Worm (Caenorhabditis elegans) whole organism, L4 larva: ENCODE data around the gene Y50E8A.5.
A peak's percentile ranks its signal among the peaks of the same experiment; 100 is the strongest.

ENCODE experiments used
- D1046.2 ChIP-seq: fragments of 200-800 bp; sonication (Bioruptor generic); IDR thresholded peaks from 2 replicates; pipeline ENCODE4 v1.3.6; 2022; ENCODE audit warnings: missing genetic modification characterization, missing compliant biosample characterization
- R02D3.7 ChIP-seq: fragments of 150-350 bp; sonication (generic microtip); optimal IDR thresholded peaks from 3 replicates; lab custom pipeline; 2014; ENCODE audit warnings: missing biosample characterization, missing genetic modification characterization
- T20F7.1 ChIP-seq: fragments of 200-800 bp; sonication (Bioruptor generic); optimal IDR thresholded peaks from 2 replicates; lab custom pipeline; 2018; ENCODE audit warnings: mild to moderate bottlenecking, missing genetic modification characterization, missing compliant biosample characterization
- T26A8.4 ChIP-seq: fragments of 200-800 bp; sonication (Bioruptor generic); IDR thresholded peaks from 2 replicates; pipeline ENCODE4 v1.3.6; 2022; ENCODE audit warnings: missing genetic modification characterization, missing compliant biosample characterization
- Y105C5A.15 ChIP-seq: fragments of 200-800 bp; sonication (Bioruptor generic); IDR thresholded peaks from 2 replicates; pipeline ENCODE4 v1.3.6; 2022; ENCODE audit warnings: missing genetic modification characterization, missing compliant biosample characterization
- ZK337.2 ChIP-seq: fragments of 200-800 bp; sonication (Bioruptor generic); IDR thresholded peaks from 2 replicates; pipeline ENCODE4 v1.3.6; 2022; ENCODE audit warnings: missing genetic modification reagents, missing genetic modification characterization, missing compliant biosample characterization
- ama-1 ChIP-seq: fragments of 150-350 bp; optimal IDR thresholded peaks from 2 replicates; lab custom pipeline; 2014; ENCODE audit warnings: inconsistent platforms, mixed read lengths
- ceh-32 ChIP-seq: sonication (generic microtip); optimal IDR thresholded peaks from 2 replicates; lab custom pipeline; 2016; ENCODE audit warnings: mild to moderate bottlenecking, missing genetic modification characterization, missing compliant biosample characterization; ENCODE audit not compliant: poor library complexity
- ces-1 ChIP-seq: fragments of 150-350 bp; sonication (generic microtip); optimal IDR thresholded peaks from 4 replicates; lab custom pipeline; 2014; ENCODE audit warnings: missing biosample characterization, missing genetic modification reagents, missing genetic modification characterization
- cey-2 ChIP-seq: sonication (generic microtip); optimal IDR thresholded peaks from 3 replicates; lab custom pipeline; 2017; ENCODE audit warnings: missing genetic modification characterization, mild to moderate bottlenecking, missing compliant biosample characterization, antibody characterized with exemption, borderline replicate concordance; ENCODE audit not compliant: insufficient read depth
- ctbp-1 ChIP-seq: fragments of 200-800 bp; sonication (Bioruptor generic); IDR thresholded peaks from 2 replicates; pipeline ENCODE4 v1.3.6; 2022; ENCODE audit warnings: missing genetic modification reagents, missing genetic modification characterization, missing compliant biosample characterization
- dmd-6 ChIP-seq: fragments of 200-800 bp; sonication (Bioruptor generic); IDR thresholded peaks from 2 replicates; pipeline ENCODE4 v1.3.6; 2022; ENCODE audit warnings: missing genetic modification reagents, missing genetic modification characterization, missing compliant biosample characterization
- dmd-9 ChIP-seq: fragments of 200-800 bp; sonication (Bioruptor generic); IDR thresholded peaks from 2 replicates; pipeline ENCODE4 v1.3.6; 2022; ENCODE audit warnings: missing genetic modification reagents, missing genetic modification characterization, missing compliant biosample characterization
- dpl-1 ChIP-seq: fragments of 150-350 bp; optimal IDR thresholded peaks from 2 replicates; lab custom pipeline; 2014; ENCODE audit warnings: missing biosample characterization, missing genetic modification reagents, missing genetic modification characterization
- dve-1 ChIP-seq: sonication (generic microtip); optimal IDR thresholded peaks from 2 replicates; lab custom pipeline; 2017; ENCODE audit warnings: antibody characterized with exemption, mild to moderate bottlenecking, missing genetic modification characterization, missing compliant biosample characterization; ENCODE audit not compliant: insufficient read depth
- fkh-10 ChIP-seq: fragments of 150-350 bp; optimal IDR thresholded peaks from 2 replicates; lab custom pipeline; 2014; ENCODE audit warnings: missing biosample characterization, missing genetic modification reagents, missing genetic modification characterization
- hlh-30 ChIP-seq: sonication (generic microtip); optimal IDR thresholded peaks from 2 replicates; lab custom pipeline; 2017; ENCODE audit warnings: antibody characterized with exemption, mild to moderate bottlenecking, missing genetic modification characterization, missing compliant biosample characterization; ENCODE audit not compliant: insufficient read depth
- jun-1 ChIP-seq: fragments of 150-350 bp; optimal IDR thresholded peaks from 2 replicates; lab custom pipeline; 2014; ENCODE audit warnings: missing biosample characterization, missing genetic modification reagents, missing genetic modification characterization
- lim-7 ChIP-seq: fragments of 200-800 bp; sonication (Bioruptor generic); IDR thresholded peaks from 2 replicates; pipeline ENCODE4 v1.3.6; 2022; ENCODE audit warnings: missing genetic modification characterization, missing compliant biosample characterization
- lin-29 ChIP-seq: fragments of 200-800 bp; sonication (Bioruptor generic); IDR thresholded peaks from 2 replicates; pipeline ENCODE4 v1.3.6; 2022; ENCODE audit warnings: missing genetic modification reagents, missing genetic modification characterization, missing compliant biosample characterization
- madf-9 ChIP-seq: fragments of 200-800 bp; sonication (Bioruptor generic); conservative IDR thresholded peaks from 2 replicates; pipeline ENCODE4 v1.3.6; 2022; ENCODE audit warnings: missing genetic modification reagents, missing genetic modification characterization, missing compliant biosample characterization
- mdt-29 ChIP-seq: fragments of 200-800 bp; sonication (Bioruptor generic); IDR thresholded peaks from 2 replicates; pipeline ENCODE4 v1.3.6; 2022; ENCODE audit warnings: missing genetic modification reagents, missing genetic modification characterization, missing compliant biosample characterization
- mes-2 ChIP-seq: sonication (generic microtip); optimal IDR thresholded peaks from 2 replicates; lab custom pipeline; 2016; ENCODE audit warnings: missing genotype, mild to moderate bottlenecking, missing genetic modification characterization, missing compliant biosample characterization; ENCODE audit not compliant: poor library complexity, severe bottlenecking
- mxl-2 ChIP-seq: fragments of 200-800 bp; sonication (Bioruptor generic); conservative IDR thresholded peaks from 2 replicates; pipeline ENCODE4 v1.3.6; 2022; ENCODE audit warnings: missing genetic modification reagents, missing genetic modification characterization, missing compliant biosample characterization
- nhr-102 ChIP-seq: sonication (generic microtip); optimal IDR thresholded peaks from 2 replicates; lab custom pipeline; 2016; ENCODE audit warnings: mild to moderate bottlenecking, missing genetic modification characterization, moderate library complexity, missing compliant biosample characterization
- nhr-11 ChIP-seq: fragments of 150-350 bp; optimal IDR thresholded peaks from 2 replicates; lab custom pipeline; 2014; ENCODE audit warnings: missing biosample characterization, missing genetic modification characterization
- nhr-6 ChIP-seq: fragments of 150-350 bp; optimal IDR thresholded peaks from 2 replicates; lab custom pipeline; 2014; ENCODE audit warnings: missing biosample characterization, missing genetic modification characterization
- pha-4 ChIP-seq, 2 experiments: fragments of 150-350 bp in 1 of 2; fragments of 200-800 bp in 1 of 2; sonication (Bioruptor generic) in 1 of 2; IDR thresholded peaks in 1 of 2; optimal IDR thresholded peaks in 1 of 2; 2 replicates each; pipeline versions ENCODE4 v1.3.6 to Lab custom; 2014 to 2022; ENCODE audit warnings: missing genetic modification characterization in 2 of 2, missing genetic modification reagents in 2 of 2, missing biosample characterization in 1 of 2, missing compliant biosample characterization in 1 of 2
- php-3 ChIP-seq: fragments of 200-800 bp; sonication (Bioruptor generic); IDR thresholded peaks from 2 replicates; pipeline ENCODE4 v1.3.6; 2022; ENCODE audit warnings: missing genetic modification reagents, missing genetic modification characterization, missing compliant biosample characterization
- saeg-2 ChIP-seq: fragments of 200-800 bp; sonication (Bioruptor generic); IDR thresholded peaks from 2 replicates; pipeline ENCODE4 v1.3.6; 2022; ENCODE audit warnings: missing genetic modification reagents, missing genetic modification characterization, missing compliant biosample characterization
- set-16 ChIP-seq: fragments of 200-800 bp; sonication (Bioruptor generic); IDR thresholded peaks from 2 replicates; pipeline ENCODE4 v1.3.6; 2022; ENCODE audit warnings: missing genetic modification reagents, missing genetic modification characterization, missing compliant biosample characterization
- skn-1 ChIP-seq: fragments of 150-350 bp; optimal IDR thresholded peaks from 2 replicates; lab custom pipeline; 2014; ENCODE audit warnings: missing biosample characterization, missing genetic modification characterization
- snpc-4 ChIP-seq: fragments of 150-350 bp; optimal IDR thresholded peaks from 2 replicates; lab custom pipeline; 2014; ENCODE audit warnings: missing biosample characterization, missing genetic modification characterization
- spr-3 ChIP-seq: fragments of 200-800 bp; sonication (Bioruptor generic); optimal IDR thresholded peaks from 2 replicates; lab custom pipeline; 2018; ENCODE audit warnings: mild to moderate bottlenecking, missing genetic modification characterization, missing compliant biosample characterization
- tra-1 ChIP-seq: fragments of 200-800 bp; sonication (Bioruptor generic); IDR thresholded peaks from 2 replicates; pipeline ENCODE4 v1.3.6; 2022; ENCODE audit warnings: missing genetic modification reagents, missing genetic modification characterization, missing compliant biosample characterization
- vab-7 ChIP-seq: fragments of 200-800 bp; sonication (Bioruptor generic); IDR thresholded peaks from 2 replicates; pipeline ENCODE4 v1.3.6; 2022; ENCODE audit warnings: missing genetic modification reagents, missing genetic modification characterization, missing compliant biosample characterization
- zag-1 ChIP-seq: fragments of 150-350 bp; optimal IDR thresholded peaks from 2 replicates; lab custom pipeline; 2014; ENCODE audit warnings: missing biosample characterization, missing genetic modification characterization
- zip-11 ChIP-seq: fragments of 200-800 bp; sonication (Bioruptor generic); IDR thresholded peaks from 2 replicates; pipeline ENCODE4 v1.3.6; 2022; ENCODE audit warnings: missing genetic modification characterization, missing compliant biosample characterization
- ztf-11 ChIP-seq: fragments of 150-350 bp; optimal IDR thresholded peaks from 2 replicates; lab custom pipeline; 2014; ENCODE audit warnings: missing biosample characterization, missing genetic modification characterization
- ztf-7 ChIP-seq: fragments of 150-350 bp; optimal IDR thresholded peaks from 2 replicates; lab custom pipeline; 2014; ENCODE audit warnings: missing biosample characterization, missing genetic modification characterization

Y50E8A.5 gene

ce11 chrV:14744824-14745223, 8.1 kb upstream of the Y50E8A.5 start:
- TF ChIP-seq fkh-10 (GFP tag; lab: Kevin White, UChicago) (no peak), lim-7 (GFP tag; lab: Robert Waterston, UW) (no peak), ZK337.2 (GFP tag; lab: Robert Waterston, UW) (no peak), set-16 (GFP tag; lab: Robert Waterston, UW) (peak; percentile 87)
- TF ChIP-seq, all 104 proteins: peak for 1

ce11 chrV:14743438-14743837, 6.7 kb upstream of the Y50E8A.5 start:
- peak; percentile 92 for TF ChIP-seq set-16 (GFP tag; lab: Robert Waterston, UW)
- TF ChIP-seq, all 104 proteins: peak for 1; not testable (repeated sequence) for 103

DNA sequence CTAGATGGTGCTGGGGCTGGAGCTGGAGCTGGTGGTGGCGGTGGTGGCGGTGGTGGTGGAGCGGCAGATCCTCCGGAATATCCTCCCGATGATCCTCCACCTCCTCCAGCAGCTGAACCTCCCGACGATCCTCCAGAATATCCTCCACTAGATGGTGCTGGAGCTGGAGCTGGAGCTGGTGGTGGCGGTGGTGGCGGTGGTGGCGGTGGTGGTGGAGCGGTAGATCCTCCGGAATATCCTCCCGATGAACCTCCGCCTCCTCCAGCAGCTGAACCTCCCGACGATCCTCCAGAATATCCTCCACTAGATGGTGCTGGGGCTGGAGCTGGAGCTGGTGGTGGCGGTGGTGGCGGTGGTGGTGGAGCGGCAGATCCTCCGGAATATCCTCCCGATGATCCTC, 6.1 kb upstream of the Y50E8A.5 start:
- peak; percentile 70 for TF ChIP-seq set-16 (GFP tag; lab: Robert Waterston, UW)

DNA sequence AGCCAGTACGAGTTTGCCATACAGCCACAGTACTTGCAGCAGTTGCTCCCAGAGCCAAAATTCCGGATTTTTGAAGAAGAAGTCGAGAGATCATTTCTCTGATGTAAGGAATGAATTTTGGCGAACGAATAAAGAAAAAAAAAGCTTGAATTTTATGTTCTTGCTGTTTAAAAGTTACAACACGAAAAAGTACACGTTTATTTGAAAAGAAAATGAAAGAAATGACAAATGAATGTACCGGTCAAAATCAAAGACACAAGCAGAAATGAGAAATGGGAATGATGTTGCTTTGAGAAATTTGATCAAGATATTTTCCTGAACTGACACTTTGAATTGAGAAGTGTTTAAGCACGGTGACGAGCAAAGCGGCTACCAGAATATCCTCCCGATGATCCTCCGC, 4.5 kb upstream of the Y50E8A.5 start, which contains the start of gene Y50E8A.6:
Gene Y50E8A.6 (minus strand): TSS at position 101 of the 400 bp plus-strand sequence.
- TF ChIP-seq zip-11 (GFP tag; lab: Robert Waterston, UW) (no peak), dmd-6 (GFP tag; lab: Robert Waterston, UW) (no peak), php-3 (GFP tag; lab: Robert Waterston, UW) (no peak), pha-4 (GFP tag; IDR thresholded peaks at IDR 0.05; lab: Robert Waterston, UW) (no peak), pha-4 (tag; optimal IDR thresholded peaks at IDR 0.05; lab: Kevin White, UChicago) (no peak), vab-7 (GFP tag; lab: Robert Waterston, UW) (no peak), mxl-2 (GFP tag; lab: Robert Waterston, UW) (no peak), D1046.2 (GFP tag; lab: Robert Waterston, UW) (no peak), mdt-29 (GFP tag; lab: Robert Waterston, UW) (no peak), T26A8.4 (GFP tag; lab: Robert Waterston, UW) (no peak), saeg-2 (no peak), lin-29 (GFP tag; lab: Robert Waterston, UW) (no peak), madf-9 (no peak)

ce11 chrV:14734187-14734765, 2.5 kb downstream of the Y50E8A.5 start, which contains the start of gene unc-61:
TSS of gene unc-61 (minus strand) at chrV:14734237.
- TF ChIP-seq ztf-11 (tag; lab: Kevin White, UChicago) (no peak), zip-11 (GFP tag; lab: Robert Waterston, UW) (no peak), fkh-10 (GFP tag; lab: Kevin White, UChicago) (no peak), ztf-7 (tag; lab: Kevin White, UChicago) (no peak), tra-1 (GFP tag; lab: Robert Waterston, UW) (no peak), vab-7 (GFP tag; lab: Robert Waterston, UW) (no peak), Y105C5A.15 (GFP tag; lab: Robert Waterston, UW) (no peak), ama-1 (lab: Kevin White, UChicago) (no peak), mes-2 (tag; lab: Kevin White, UChicago) (peak; percentile 35), nhr-6 (tag; lab: Kevin White, UChicago) (peak; percentile 87), cey-2 (tag; lab: Kevin White, UChicago) (no peak), snpc-4 (tag; lab: Kevin White, UChicago) (no peak), hlh-30 (tag; lab: Kevin White, UChicago) (no peak), pha-4 (GFP tag; IDR thresholded peaks at IDR 0.05; lab: Robert Waterston, UW) (no peak), pha-4 (tag; optimal IDR thresholded peaks at IDR 0.05; lab: Kevin White, UChicago) (no peak), dve-1 (tag; lab: Kevin White, UChicago) (no peak), spr-3 (GFP tag; lab: Kevin White, UChicago) (no peak), ceh-32 (tag; lab: Kevin White, UChicago) (no peak), zag-1 (tag; lab: Kevin White, UChicago) (no peak), saeg-2 (no peak), ctbp-1 (GFP tag; lab: Robert Waterston, UW) (no peak), T20F7.1 (GFP tag; lab: Kevin White, UChicago) (no peak), jun-1 (no peak), dmd-9 (GFP tag; lab: Robert Waterston, UW) (no peak), nhr-11 (tag; lab: Kevin White, UChicago) (no peak), R02D3.7 (tag; lab: Kevin White, UChicago) (peak; percentile 52), nhr-102 (no peak), skn-1 (tag; lab: Kevin White, UChicago) (no peak), ces-1 (peak; percentile 27), dpl-1 (GFP tag; lab: Kevin White, UChicago) (peak; percentile 84), dmd-6 (GFP tag; lab: Robert Waterston, UW) (no peak)
